Worm (Caenorhabditis elegans) whole organism, L4 larva: ENCODE results near the gene Y75D11A.3.

Experiments
- D1046.2 ChIP-seq: fragments of 200-800 bp; sonication (Bioruptor generic); IDR thresholded peaks from 2 replicates; pipeline ENCODE4 v1.3.6; 2022; ENCODE audit warnings: missing genetic modification characterization, missing compliant biosample characterization
- R02D3.7 ChIP-seq: fragments of 150-350 bp; sonication (generic microtip); optimal IDR thresholded peaks from 3 replicates; lab custom pipeline; 2014; ENCODE audit warnings: missing biosample characterization, missing genetic modification characterization
- T20F7.1 ChIP-seq: fragments of 200-800 bp; sonication (Bioruptor generic); optimal IDR thresholded peaks from 2 replicates; lab custom pipeline; 2018; ENCODE audit warnings: mild to moderate bottlenecking, missing genetic modification characterization, missing compliant biosample characterization
- Y105C5A.15 ChIP-seq: fragments of 200-800 bp; sonication (Bioruptor generic); IDR thresholded peaks from 2 replicates; pipeline ENCODE4 v1.3.6; 2022; ENCODE audit warnings: missing genetic modification characterization, missing compliant biosample characterization
- Y48G9A.11 ChIP-seq: fragments of 200-800 bp; sonication (Bioruptor generic); IDR thresholded peaks from 2 replicates; pipeline ENCODE4 v1.3.6; 2022; ENCODE audit warnings: missing genetic modification reagents, missing genetic modification characterization, missing compliant biosample characterization
- ZK546.5 ChIP-seq, 2 experiments: sonication (generic microtip); optimal IDR thresholded peaks; 2 replicates each; lab custom pipeline; 2017; ENCODE audit warnings: missing biosample characterization in 2 of 2, missing genetic modification characterization in 2 of 2
- aly-2 ChIP-seq: sonication (generic microtip); optimal IDR thresholded peaks from 2 replicates; lab custom pipeline; 2018; ENCODE audit warnings: missing biosample characterization, missing genetic modification characterization
- ama-1 ChIP-seq: fragments of 150-350 bp; optimal IDR thresholded peaks from 2 replicates; lab custom pipeline; 2014; ENCODE audit warnings: inconsistent platforms, mixed read lengths
- ceh-32 ChIP-seq: sonication (generic microtip); optimal IDR thresholded peaks from 2 replicates; lab custom pipeline; 2016; ENCODE audit warnings: mild to moderate bottlenecking, missing genetic modification characterization, missing compliant biosample characterization; ENCODE audit not compliant: poor library complexity
- ceh-82 ChIP-seq: sonication (generic microtip); optimal IDR thresholded peaks from 2 replicates; lab custom pipeline; 2017; ENCODE audit warnings: missing biosample characterization, missing genetic modification characterization
- cey-2 ChIP-seq: sonication (generic microtip); optimal IDR thresholded peaks from 3 replicates; lab custom pipeline; 2017; ENCODE audit warnings: missing genetic modification characterization, mild to moderate bottlenecking, missing compliant biosample characterization, antibody characterized with exemption, borderline replicate concordance; ENCODE audit not compliant: insufficient read depth
- daf-16 ChIP-seq, 3 experiments: sonication (generic microtip); optimal IDR thresholded peaks; 2 replicates each; lab custom pipeline; 2016 to 2017; ENCODE audit warnings: missing genetic modification characterization in 3 of 3, missing genetic modification reagents in 3 of 3, mild to moderate bottlenecking in 2 of 3, missing compliant biosample characterization in 2 of 3, missing biosample characterization in 1 of 3, moderate library complexity in 1 of 3
- dpl-1 ChIP-seq: fragments of 150-350 bp; optimal IDR thresholded peaks from 2 replicates; lab custom pipeline; 2014; ENCODE audit warnings: missing biosample characterization, missing genetic modification reagents, missing genetic modification characterization
- egl-27 ChIP-seq: sonication (generic microtip); optimal IDR thresholded peaks from 3 replicates; lab custom pipeline; 2017; ENCODE audit warnings: missing biosample characterization, missing genetic modification reagents, missing genetic modification characterization
- lim-7 ChIP-seq: fragments of 200-800 bp; sonication (Bioruptor generic); IDR thresholded peaks from 2 replicates; pipeline ENCODE4 v1.3.6; 2022; ENCODE audit warnings: missing genetic modification characterization, missing compliant biosample characterization
- lin-13 ChIP-seq: fragments of 150-350 bp; optimal IDR thresholded peaks from 2 replicates; lab custom pipeline; 2014; ENCODE audit warnings: missing biosample characterization, missing genetic modification reagents, missing genetic modification characterization
- lin-15B ChIP-seq: fragments of 150-350 bp; sonication (generic microtip); optimal IDR thresholded peaks from 3 replicates; lab custom pipeline; 2014; ENCODE audit warnings: missing biosample characterization, missing genetic modification characterization
- lin-29 ChIP-seq: fragments of 200-800 bp; sonication (Bioruptor generic); IDR thresholded peaks from 2 replicates; pipeline ENCODE4 v1.3.6; 2022; ENCODE audit warnings: missing genetic modification reagents, missing genetic modification characterization, missing compliant biosample characterization
- mes-2 ChIP-seq: sonication (generic microtip); optimal IDR thresholded peaks from 2 replicates; lab custom pipeline; 2016; ENCODE audit warnings: missing genotype, mild to moderate bottlenecking, missing genetic modification characterization, missing compliant biosample characterization; ENCODE audit not compliant: poor library complexity, severe bottlenecking
- mxl-3 ChIP-seq: fragments of 200-800 bp; sonication (Bioruptor generic); optimal IDR thresholded peaks from 2 replicates; lab custom pipeline; 2018; ENCODE audit warnings: mild to moderate bottlenecking, missing genetic modification characterization, missing compliant biosample characterization
- nhr-11 ChIP-seq: fragments of 150-350 bp; optimal IDR thresholded peaks from 2 replicates; lab custom pipeline; 2014; ENCODE audit warnings: missing biosample characterization, missing genetic modification characterization
- nhr-111 ChIP-seq: fragments of 200-800 bp; sonication (Bioruptor generic); optimal IDR thresholded peaks from 2 replicates; lab custom pipeline; 2018; ENCODE audit warnings: mild to moderate bottlenecking, missing genetic modification characterization, missing compliant biosample characterization
- nhr-28 ChIP-seq: fragments of 150-350 bp; optimal IDR thresholded peaks from 2 replicates; lab custom pipeline; 2014; ENCODE audit warnings: missing biosample characterization, missing genetic modification characterization
- nhr-48 ChIP-seq: sonication (generic microtip); optimal IDR thresholded peaks from 2 replicates; lab custom pipeline; 2016; ENCODE audit warnings: mild to moderate bottlenecking, missing genetic modification characterization, missing compliant biosample characterization
- pha-4 ChIP-seq, 2 experiments: fragments of 150-350 bp in 1 of 2; fragments of 200-800 bp in 1 of 2; sonication (Bioruptor generic) in 1 of 2; IDR thresholded peaks in 1 of 2; optimal IDR thresholded peaks in 1 of 2; 2 replicates each; pipeline versions ENCODE4 v1.3.6 to Lab custom; 2014 to 2022; ENCODE audit warnings: missing genetic modification characterization in 2 of 2, missing genetic modification reagents in 2 of 2, missing biosample characterization in 1 of 2, missing compliant biosample characterization in 1 of 2
- php-3 ChIP-seq: fragments of 200-800 bp; sonication (Bioruptor generic); IDR thresholded peaks from 2 replicates; pipeline ENCODE4 v1.3.6; 2022; ENCODE audit warnings: missing genetic modification reagents, missing genetic modification characterization, missing compliant biosample characterization
- rbr-2 ChIP-seq: sonication (generic microtip); optimal IDR thresholded peaks from 2 replicates; lab custom pipeline; 2016; ENCODE audit warnings: missing genotype, missing genetic modification characterization, missing compliant biosample characterization
- saeg-2 ChIP-seq: fragments of 200-800 bp; sonication (Bioruptor generic); IDR thresholded peaks from 2 replicates; pipeline ENCODE4 v1.3.6; 2022; ENCODE audit warnings: missing genetic modification reagents, missing genetic modification characterization, missing compliant biosample characterization
- sdz-12 ChIP-seq: fragments of 200-800 bp; sonication (Bioruptor generic); optimal IDR thresholded peaks from 2 replicates; lab custom pipeline; 2018; ENCODE audit warnings: mild to moderate bottlenecking, missing genetic modification characterization, missing compliant biosample characterization
- set-16 ChIP-seq: fragments of 200-800 bp; sonication (Bioruptor generic); IDR thresholded peaks from 2 replicates; pipeline ENCODE4 v1.3.6; 2022; ENCODE audit warnings: missing genetic modification reagents, missing genetic modification characterization, missing compliant biosample characterization
- tra-1 ChIP-seq: fragments of 200-800 bp; sonication (Bioruptor generic); IDR thresholded peaks from 2 replicates; pipeline ENCODE4 v1.3.6; 2022; ENCODE audit warnings: missing genetic modification reagents, missing genetic modification characterization, missing compliant biosample characterization
- vab-7 ChIP-seq: fragments of 200-800 bp; sonication (Bioruptor generic); IDR thresholded peaks from 2 replicates; pipeline ENCODE4 v1.3.6; 2022; ENCODE audit warnings: missing genetic modification reagents, missing genetic modification characterization, missing compliant biosample characterization
- zfp-3 ChIP-seq: fragments of 200-800 bp; sonication (Bioruptor generic); conservative IDR thresholded peaks from 2 replicates; pipeline ENCODE4 v1.3.6; 2022; ENCODE audit warnings: missing genetic modification reagents, missing genetic modification characterization, missing compliant biosample characterization
- zip-11 ChIP-seq: fragments of 200-800 bp; sonication (Bioruptor generic); IDR thresholded peaks from 2 replicates; pipeline ENCODE4 v1.3.6; 2022; ENCODE audit warnings: missing genetic modification characterization, missing compliant biosample characterization

Y75D11A.3 gene

ce11 chrX:1735941-1736340 is 10.1 kb downstream of the Y75D11A.3 start, which contains the start of gene F07G6.12:
Gene F07G6.12 (plus strand): TSS chrX:1736241.
- no peak for TF ChIP-seq vab-7 (GFP tag; lab: Robert Waterston, UW)
- TF ChIP-seq dpl-1 (GFP tag; lab: Kevin White, UChicago) = no peak
- no peak for TF ChIP-seq ceh-82
- TF ChIP-seq php-3 (GFP tag; lab: Robert Waterston, UW) = no peak
- TF ChIP-seq lin-15B (tag; lab: Kevin White, UChicago) = no peak
- TF ChIP-seq ceh-32 (tag; lab: Kevin White, UChicago) = no peak
- TF ChIP-seq nhr-11 = no peak
- no peak for TF ChIP-seq nhr-111 (GFP tag; lab: Kevin White, UChicago)
- TF ChIP-seq daf-16 (GFP tag; optimal IDR thresholded peaks at IDR 0.05; lab: Kevin White, UChicago) = no peak
- no peak for TF ChIP-seq daf-16 (tag; optimal IDR thresholded peaks at IDR 0.05; lab: Kevin White, UChicago)
- no peak for TF ChIP-seq T20F7.1
- TF ChIP-seq mxl-3 = no peak
- no peak for TF ChIP-seq D1046.2 (GFP tag; lab: Robert Waterston, UW)
- no peak for TF ChIP-seq ama-1 (lab: Kevin White, UChicago)
- TF ChIP-seq aly-2 (tag; lab: Kevin White, UChicago) = no peak

ce11 chrX:1729558-1729957 is 16.5 kb downstream of the Y75D11A.3 start, which contains the start of gene dgn-3:
Gene dgn-3 (plus strand): TSS chrX:1729858.
- TF ChIP-seq ZK546.5 (tag; optimal IDR thresholded peaks at IDR 0.05; lab: Kevin White, UChicago) (no peak), set-16 (GFP tag; lab: Robert Waterston, UW) (peak; percentile 44; the same call in 1 of the 2 replicates)

- no peak for TF ChIP-seq R02D3.7 (tag; lab: Kevin White, UChicago)
- no peak for TF ChIP-seq lin-29
- no peak for TF ChIP-seq tra-1 (GFP tag; lab: Robert Waterston, UW)
- TF ChIP-seq rbr-2 (tag; lab: Kevin White, UChicago) = no peak
- no peak for TF ChIP-seq egl-27
- TF ChIP-seq php-3 (GFP tag; lab: Robert Waterston, UW) = no peak
- TF ChIP-seq cey-2 (tag; lab: Kevin White, UChicago) = no peak
- TF ChIP-seq zip-11 (GFP tag; lab: Robert Waterston, UW) = no peak
- no peak for TF ChIP-seq Y105C5A.15 (GFP tag; lab: Robert Waterston, UW)
- TF ChIP-seq nhr-28 = no peak
- no peak for TF ChIP-seq saeg-2 (GFP tag; lab: Robert Waterston, UW)
- TF ChIP-seq lin-13 (GFP tag; lab: Kevin White, UChicago) = no peak
- no peak for TF ChIP-seq ZK546.5 (tag; optimal IDR thresholded peaks at IDR 0.05; lab: Kevin White, UChicago)
- TF ChIP-seq nhr-48 (tag; lab: Kevin White, UChicago) = no peak
- no peak for TF ChIP-seq nhr-111 (GFP tag; lab: Kevin White, UChicago)
- TF ChIP-seq mes-2 (tag; lab: Kevin White, UChicago) = no peak
- TF ChIP-seq pha-4 (GFP tag; IDR thresholded peaks at IDR 0.05; lab: Robert Waterston, UW) = no peak
- TF ChIP-seq pha-4 (tag; optimal IDR thresholded peaks at IDR 0.05; lab: Kevin White, UChicago) = no peak
These were observed 19.0 kb downstream of the Y75D11A.3 start, which contains the start of gene F07G6.2 for ce11 chrX:1727056-1727455. Gene F07G6.2 (plus strand): TSS chrX:1727356.

ce11 chrX:1720359-1720758 is 25.7 kb downstream of the Y75D11A.3 start, which contains the start of gene F07G6.8:
Gene F07G6.8 (minus strand): TSS chrX:1720459.
- no peak for TF ChIP-seq aly-2 (tag; lab: Kevin White, UChicago)
- no peak for TF ChIP-seq zfp-3
- TF ChIP-seq Y48G9A.11 (GFP tag; lab: Robert Waterston, UW) = no peak
- TF ChIP-seq mxl-3 = no peak
- TF ChIP-seq lim-7 = no peak
- TF ChIP-seq sdz-12 (GFP tag; lab: Kevin White, UChicago) = no peak
